Fruit fly (Drosophila melanogaster) whole organism, embryonic: ENCODE results near the gene CG33986.

Experiments
- ATbp ChIP-seq: fragments of 200-800 bp; sonication (Bioruptor generic); optimal IDR thresholded peaks from 2 replicates; lab custom pipeline; 2017; ENCODE audit warnings: missing biosample characterization, mild to moderate bottlenecking, missing genetic modification characterization, missing genetic modification reagents
- Ada2b ChIP-seq: fragments of 200-800 bp; sonication (Bioruptor generic); IDR thresholded peaks from 2 replicates; pipeline ENCODE4 v1.3.6; 2022; ENCODE audit warnings: missing biosample characterization, missing genetic modification characterization
- B-H1 ChIP-seq: fragments of 200-800 bp; sonication (Bioruptor generic); IDR thresholded peaks from 3 replicates; pipeline ENCODE4 v1.3.6; 2022; ENCODE audit warnings: missing biosample characterization, missing genetic modification characterization
- CG12236 ChIP-seq: fragments of 200-800 bp; sonication (Bioruptor generic); optimal IDR thresholded peaks from 2 replicates; lab custom pipeline; 2016; ENCODE audit warnings: missing biosample characterization, missing genetic modification characterization
- CG12299 ChIP-seq: fragments of 200-800 bp; sonication (Bioruptor generic); optimal IDR thresholded peaks from 2 replicates; lab custom pipeline; 2018; ENCODE audit warnings: missing biosample characterization, mild to moderate bottlenecking, missing genetic modification characterization
- CG12659 ChIP-seq: fragments of 200-800 bp; sonication (Bioruptor generic); optimal IDR thresholded peaks from 3 replicates; lab custom pipeline; 2017; ENCODE audit warnings: mild to moderate bottlenecking, missing biosample characterization, missing genetic modification reagents, missing genetic modification characterization
- CG13296 ChIP-seq: fragments of 200-800 bp; sonication (Bioruptor generic); optimal IDR thresholded peaks from 3 replicates; lab custom pipeline; 2018; ENCODE audit warnings: missing biosample characterization, mild to moderate bottlenecking, missing genetic modification characterization
- CG13775 ChIP-seq: fragments of 200-800 bp; sonication (Bioruptor generic); optimal IDR thresholded peaks from 3 replicates; lab custom pipeline; 2017; ENCODE audit warnings: missing biosample characterization, mild to moderate bottlenecking, missing genetic modification characterization
- CG14050 ChIP-seq: fragments of 200-800 bp; sonication (Bioruptor generic); IDR thresholded peaks from 3 replicates; pipeline ENCODE4 v1.3.6; 2022; ENCODE audit warnings: missing biosample characterization, missing genetic modification characterization
- CG1603 ChIP-seq: fragments of 200-800 bp; sonication (Bioruptor generic); optimal IDR thresholded peaks from 2 replicates; lab custom pipeline; 2019; ENCODE audit warnings: missing biosample characterization, mild to moderate bottlenecking, missing genetic modification characterization, moderate library complexity
- CG16779 ChIP-seq: fragments of 200-800 bp; sonication (Bioruptor generic); IDR thresholded peaks from 2 replicates; pipeline ENCODE4 v1.3.6; 2022; ENCODE audit warnings: missing biosample characterization, missing genetic modification characterization
- CG17359 ChIP-seq: fragments of 200-800 bp; sonication (Bioruptor generic); optimal IDR thresholded peaks from 3 replicates; lab custom pipeline; 2018; ENCODE audit warnings: missing biosample characterization, mild to moderate bottlenecking, missing genetic modification characterization, moderate library complexity
- CG3995 ChIP-seq: fragments of 200-800 bp; sonication (Bioruptor generic); optimal IDR thresholded peaks from 3 replicates; lab custom pipeline; 2016; ENCODE audit warnings: missing biosample characterization, missing genetic modification characterization
- CG4854 ChIP-seq: fragments of 200-800 bp; sonication (Bioruptor generic); optimal IDR thresholded peaks from 2 replicates; lab custom pipeline; 2016; ENCODE audit warnings: missing biosample characterization, missing genetic modification characterization, inconsistent platforms
- CG5180 ChIP-seq: fragments of 200-800 bp; sonication (Bioruptor generic); optimal IDR thresholded peaks from 3 replicates; lab custom pipeline; 2017; ENCODE audit warnings: missing biosample characterization, missing genetic modification characterization, mild to moderate bottlenecking, moderate library complexity, missing genetic modification reagents
- CG5953 ChIP-seq: fragments of 200-800 bp; sonication (Bioruptor generic); IDR thresholded peaks from 2 replicates; pipeline ENCODE4 v1.3.6; 2022; ENCODE audit warnings: missing biosample characterization, missing genetic modification characterization
- CG7357 ChIP-seq: fragments of 200-800 bp; sonication (Bioruptor generic); IDR thresholded peaks from 3 replicates; pipeline ENCODE4 v1.3.6; 2022; ENCODE audit warnings: missing biosample characterization, missing genetic modification characterization
- CG7372 ChIP-seq: fragments of 200-800 bp; sonication (Bioruptor generic); IDR thresholded peaks from 2 replicates; pipeline ENCODE4 v1.3.6; 2022; ENCODE audit warnings: missing biosample characterization, missing genetic modification characterization
- CG7745 ChIP-seq: fragments of 200-800 bp; sonication (Bioruptor generic); optimal IDR thresholded peaks from 2 replicates; lab custom pipeline; 2018; ENCODE audit warnings: missing biosample characterization, mild to moderate bottlenecking, missing genetic modification characterization, moderate library complexity
- CG8924 ChIP-seq: fragments of 200-800 bp; optimal IDR thresholded peaks from 3 replicates; lab custom pipeline; 2019; ENCODE audit warnings: missing biosample characterization, mild to moderate bottlenecking, missing genetic modification characterization, moderate library complexity
- CG9727 ChIP-seq: fragments of 200-800 bp; sonication (Bioruptor generic); optimal IDR thresholded peaks from 3 replicates; lab custom pipeline; 2017; ENCODE audit warnings: missing biosample characterization, mild to moderate bottlenecking, missing genetic modification characterization
- CG9876 ChIP-seq: fragments of 200-800 bp; sonication (Bioruptor generic); optimal IDR thresholded peaks from 2 replicates; lab custom pipeline; 2016; ENCODE audit warnings: missing biosample characterization, missing genetic modification characterization
- CG9932 ChIP-seq: fragments of 200-800 bp; sonication (Bioruptor generic); IDR thresholded peaks from 2 replicates; pipeline ENCODE4 v1.3.6; 2022; ENCODE audit warnings: missing biosample characterization, missing genetic modification characterization
- D ChIP-seq, 2 experiments: fragments of 200-800 bp in 1 of 2; fragments of >200 bp in 1 of 2; sonication (Bioruptor generic) in 1 of 2; optimal IDR thresholded peaks; 2 replicates in 1 of 2; 3 replicates in 1 of 2; lab custom pipeline; 2017; ENCODE audit warnings: mild to moderate bottlenecking in 1 of 2, missing biosample characterization in 1 of 2, missing genetic modification characterization in 1 of 2, missing genetic modification reagents in 1 of 2
- Dp ChIP-seq: fragments of 200-800 bp; sonication (Bioruptor generic); optimal IDR thresholded peaks from 2 replicates; lab custom pipeline; 2018; ENCODE audit warnings: missing biosample characterization, mild to moderate bottlenecking, missing genetic modification characterization, moderate library complexity
- MESR4 ChIP-seq: fragments of 200-800 bp; sonication (Bioruptor generic); optimal IDR thresholded peaks from 2 replicates; lab custom pipeline; 2018; ENCODE audit warnings: missing biosample characterization, mild to moderate bottlenecking, missing genetic modification characterization, moderate library complexity
- Oaz ChIP-seq: fragments of 200-800 bp; sonication (Bioruptor generic); IDR thresholded peaks from 2 replicates; pipeline ENCODE4 v1.3.6; 2022; ENCODE audit warnings: missing biosample characterization, missing genetic modification characterization
- Scr ChIP-seq: fragments of 200-800 bp; sonication (Bioruptor generic); IDR thresholded peaks from 2 replicates; pipeline ENCODE4 v1.3.6; 2022; ENCODE audit warnings: missing biosample characterization, missing genetic modification characterization; ENCODE audit not compliant: partially characterized antibody
- Sox100B ChIP-seq: fragments of 200-800 bp; sonication (Bioruptor generic); optimal IDR thresholded peaks from 3 replicates; lab custom pipeline; 2018; ENCODE audit warnings: missing biosample characterization, mild to moderate bottlenecking, missing genetic modification characterization
- Vsx1 ChIP-seq: fragments of 200-800 bp; sonication (Bioruptor generic); optimal IDR thresholded peaks from 2 replicates; lab custom pipeline; 2017; ENCODE audit warnings: missing biosample characterization, mild to moderate bottlenecking, missing genetic modification characterization, missing genetic modification reagents
- bab2 ChIP-seq: fragments of 200-800 bp; sonication (Bioruptor generic); optimal IDR thresholded peaks from 2 replicates; lab custom pipeline; 2016; ENCODE audit warnings: missing biosample characterization, missing genetic modification characterization
- chinmo ChIP-seq: fragments of 200-800 bp; sonication (Bioruptor generic); IDR thresholded peaks from 4 replicates; pipeline ENCODE4 v1.3.6; 2022; ENCODE audit warnings: missing biosample characterization, missing genetic modification characterization; ENCODE audit not compliant: partially characterized antibody
- croc ChIP-seq: fragments of 200-800 bp; sonication (Bioruptor generic); conservative IDR thresholded peaks from 3 replicates; pipeline ENCODE4 v1.3.6; 2022; ENCODE audit warnings: missing biosample characterization, missing genetic modification characterization
- crol ChIP-seq: fragments of 200-800 bp; sonication (Bioruptor generic); IDR thresholded peaks from 2 replicates; pipeline ENCODE4 v1.3.6; 2022; ENCODE audit warnings: missing biosample characterization, missing genetic modification characterization
- crp ChIP-seq, 2 experiments: fragments of 200-800 bp; sonication (Bioruptor generic); optimal IDR thresholded peaks; 2 replicates in 1 of 2; 3 replicates in 1 of 2; lab custom pipeline; 2017; ENCODE audit warnings: missing biosample characterization in 2 of 2, missing genetic modification characterization in 2 of 2, mild to moderate bottlenecking in 1 of 2, moderate library complexity in 1 of 2
- disco-r ChIP-seq: fragments of 200-800 bp; sonication (Bioruptor generic); optimal IDR thresholded peaks from 2 replicates; lab custom pipeline; 2016; ENCODE audit warnings: missing biosample characterization, missing genetic modification characterization
- dm ChIP-seq: fragments of 200-800 bp; sonication (Bioruptor generic); optimal IDR thresholded peaks from 3 replicates; lab custom pipeline; 2016; ENCODE audit warnings: missing biosample characterization, missing genetic modification characterization
- dysf ChIP-seq: fragments of 200-800 bp; sonication (Bioruptor generic); IDR thresholded peaks from 3 replicates; pipeline ENCODE4 v1.3.6; 2022; ENCODE audit warnings: missing biosample characterization, missing genetic modification characterization
- hbn ChIP-seq: fragments of 200-800 bp; sonication (Bioruptor generic); IDR thresholded peaks from 2 replicates; pipeline ENCODE4 v1.3.6; 2022; ENCODE audit warnings: missing biosample characterization, missing genetic modification characterization; ENCODE audit not compliant: partially characterized antibody
- hth ChIP-seq: fragments of >200 bp; optimal IDR thresholded peaks from 2 replicates; lab custom pipeline; 2017; ENCODE audit warnings: inconsistent platforms
- lmd ChIP-seq: fragments of 200-800 bp; sonication (Bioruptor generic); IDR thresholded peaks from 2 replicates; pipeline ENCODE4 v1.3.6; 2022; ENCODE audit warnings: missing biosample characterization, missing genetic modification characterization
- pita ChIP-seq: fragments of 200-800 bp; sonication (Bioruptor generic); optimal IDR thresholded peaks from 2 replicates; lab custom pipeline; 2017; ENCODE audit warnings: missing biosample characterization, mild to moderate bottlenecking, missing genetic modification characterization
- sc ChIP-seq, 3 experiments: fragments of >200 bp in 2 of 3; fragments of 200-800 bp in 1 of 3; sonication (Bioruptor generic) in 1 of 3; optimal IDR thresholded peaks; 2 replicates in 2 of 3; 3 replicates in 1 of 3; lab custom pipeline; 2017; ENCODE audit warnings: mild to moderate bottlenecking in 1 of 3, missing biosample characterization in 1 of 3, missing genetic modification characterization in 1 of 3, missing genetic modification reagents in 1 of 3
- sd ChIP-seq: fragments of 200-800 bp; sonication (Bioruptor generic); optimal IDR thresholded peaks from 3 replicates; lab custom pipeline; 2018; ENCODE audit warnings: missing biosample characterization, mild to moderate bottlenecking, missing genetic modification characterization, moderate library complexity
- sqz ChIP-seq: fragments of 200-800 bp; sonication (Bioruptor generic); optimal IDR thresholded peaks from 3 replicates; lab custom pipeline; 2018; ENCODE audit warnings: missing biosample characterization, mild to moderate bottlenecking, missing genetic modification characterization
- sr ChIP-seq: fragments of 200-800 bp; sonication (Bioruptor generic); IDR thresholded peaks from 3 replicates; pipeline ENCODE4 v1.3.6; 2022; ENCODE audit warnings: missing biosample characterization, missing genetic modification characterization
- trh ChIP-seq: fragments of 200-800 bp; sonication (Bioruptor generic); optimal IDR thresholded peaks from 2 replicates; lab custom pipeline; 2016; ENCODE audit warnings: missing biosample characterization, missing genetic modification characterization
- vfl ChIP-seq: fragments of 200-800 bp; sonication (Bioruptor generic); optimal IDR thresholded peaks from 2 replicates; lab custom pipeline; 2016; ENCODE audit warnings: missing biosample characterization, missing genetic modification characterization

Gene CG33986

DNA sequence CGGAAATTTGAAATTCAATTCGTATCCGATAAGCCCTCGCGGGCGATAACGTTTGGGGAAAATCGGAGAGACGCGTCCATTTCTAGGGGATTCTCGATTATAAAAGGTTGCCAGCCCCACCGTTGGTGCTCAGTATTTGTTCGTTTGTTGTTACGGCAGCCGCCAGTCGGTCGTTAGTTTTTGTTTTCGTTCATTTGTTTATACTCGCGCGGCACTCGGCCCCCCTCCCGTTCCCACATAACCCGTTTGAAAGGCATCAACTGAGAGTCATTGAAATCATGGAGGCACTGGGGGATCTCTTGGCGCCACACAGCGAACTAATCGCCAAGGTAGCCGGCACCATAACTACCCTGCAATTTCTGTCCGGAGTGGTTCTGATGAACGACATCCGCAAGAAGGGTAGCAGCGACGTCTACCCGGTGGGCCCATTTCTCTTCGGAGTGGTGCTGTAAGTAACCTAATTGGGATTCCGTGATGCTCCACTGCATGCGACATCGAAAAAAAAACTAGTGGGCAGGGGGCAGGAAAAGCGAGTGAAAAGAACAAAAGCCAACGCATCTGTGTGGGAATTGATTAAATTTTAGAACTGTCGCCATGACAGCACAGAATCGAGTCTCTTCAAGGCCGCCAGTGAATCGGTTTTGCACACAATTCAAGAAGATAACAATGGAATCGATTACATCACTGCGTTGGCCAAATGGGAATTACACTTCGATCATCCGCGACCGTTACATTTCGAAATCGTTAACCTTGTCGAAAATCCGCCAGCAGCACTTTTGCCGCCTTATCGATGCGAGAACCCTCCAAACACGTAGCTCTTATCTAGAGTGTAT lies 24.0 kb downstream of the CG33986 start, which contains the start of gene CG7272 (continued):
- TF ChIP-seq dysf (GFP tag; lab: Robert Waterston, UW) (0 out of 3 replicates have a peak, but pooled peaks have one; percentile 32), CG16779 (GFP tag; lab: Robert Waterston, UW) (no peak), sr (GFP tag; lab: Robert Waterston, UW) (no peak), hbn (GFP tag; lab: Robert Waterston, UW) (no peak), Dp (GFP tag; lab: Kevin White, UChicago) (peak; percentile 92), CG12299 (tag; lab: Kevin White, UChicago) (no peak), CG7357 (no peak), CG9932 (peak; percentile 36; the same call in 1 of the 2 replicates), CG4854 (GFP tag; lab: Kevin White, UChicago) (no peak), CG9727 (GFP tag; lab: Kevin White, UChicago) (no peak), pita (GFP tag; lab: Kevin White, UChicago) (no peak), CG1603 (peak; percentile 39), Vsx1 (GFP tag; lab: Kevin White, UChicago) (no peak), Scr (GFP tag; lab: Robert Waterston, UW) (peak; percentile 20; the same call in 1 of the 2 replicates), CG14050 (GFP tag; lab: Robert Waterston, UW) (no peak), ATbp (GFP tag; lab: Kevin White, UChicago) (peak; percentile 19), lmd (peak; percentile 28; the same call in 1 of the 2 replicates), chinmo (GFP tag; lab: Robert Waterston, UW) (peak; percentile 28; the same call in 1 of the 4 replicates), B-H1 (GFP tag; lab: Robert Waterston, UW) (no peak), sd (peak; percentile 36), Oaz (GFP tag; lab: Robert Waterston, UW) (no peak), CG5180 (GFP tag; lab: Kevin White, UChicago) (no peak), bab2 (GFP tag; lab: Kevin White, UChicago) (peak; percentile 8), CG13296 (GFP tag; lab: Kevin White, UChicago) (peak; percentile 34), crol (GFP tag; lab: Robert Waterston, UW) (peak; percentile 86), sqz (GFP tag; lab: Kevin White, UChicago) (peak; percentile 44), sc (optimal IDR thresholded peaks at IDR 0.05; lab: Kevin White, UChicago) (no peak), sc (GFP tag; optimal IDR thresholded peaks at IDR 0.05; lab: Kevin White, UChicago) (no peak), CG12659 (peak; percentile 38), CG12236 (GFP tag; lab: Kevin White, UChicago) (no peak), CG3995 (GFP tag; lab: Kevin White, UChicago) (no peak), CG7745 (tag; lab: Kevin White, UChicago) (no peak), CG9876 (GFP tag; lab: Kevin White, UChicago) (no peak), CG17359 (tag; lab: Kevin White, UChicago) (no peak), D (optimal IDR thresholded peaks at IDR 0.05; lab: Kevin White, UChicago) (no peak), D (GFP tag; optimal IDR thresholded peaks at IDR 0.05; lab: Kevin White, UChicago) (no peak), CG7372 (GFP tag; lab: Robert Waterston, UW) (no peak), vfl (GFP tag; lab: Kevin White, UChicago) (no peak), Ada2b (GFP tag; lab: Robert Waterston, UW) (no peak), croc (no peak), crp (GFP tag; optimal IDR thresholded peaks at IDR 0.05; lab: Kevin White, UChicago) (peak in 1 of 2 experiments; percentile 5), hth (no peak), trh (no peak), MESR4 (GFP tag; lab: Kevin White, UChicago) (peak; percentile 9), Sox100B (GFP tag; lab: Kevin White, UChicago) (no peak), CG5953 (GFP tag; lab: Robert Waterston, UW) (no peak), CG8924 (tag; lab: Kevin White, UChicago) (peak; percentile 39), disco-r (GFP tag; lab: Kevin White, UChicago) (no peak), CG13775 (GFP tag; lab: Kevin White, UChicago) (peak; percentile 0), dm (GFP tag; lab: Kevin White, UChicago) (no peak)
